Fruit fly (Drosophila melanogaster) whole organism: Measurements from ENCODE around the gene CycD.

Source experiments
- CG8478 ChIP-seq: fragments of >200 bp; optimal IDR thresholded peaks from 2 replicates; lab custom pipeline; 2018; ENCODE audit warnings: inconsistent platforms
- Dll ChIP-seq: fragments of >200 bp; optimal IDR thresholded peaks from 2 replicates; lab custom pipeline; 2017
- EcR ChIP-seq, 2 experiments: fragments of >200 bp; optimal IDR thresholded peaks; 2 replicates each; lab custom pipeline; 2017; ENCODE audit warnings: missing biosample characterization in 2 of 2, missing genetic modification characterization in 2 of 2, missing genetic modification reagents in 2 of 2
- pan ChIP-seq: fragments of >200 bp; optimal IDR thresholded peaks from 2 replicates; lab custom pipeline; 2017
- psq ChIP-seq: fragments of >200 bp; optimal IDR thresholded peaks from 2 replicates; lab custom pipeline; 2017
- usp ChIP-seq: fragments of >200 bp; optimal IDR thresholded peaks from 2 replicates; lab custom pipeline; 2017; ENCODE audit warnings: missing biosample characterization, missing genetic modification characterization, mixed read lengths

CycD gene

DNA sequence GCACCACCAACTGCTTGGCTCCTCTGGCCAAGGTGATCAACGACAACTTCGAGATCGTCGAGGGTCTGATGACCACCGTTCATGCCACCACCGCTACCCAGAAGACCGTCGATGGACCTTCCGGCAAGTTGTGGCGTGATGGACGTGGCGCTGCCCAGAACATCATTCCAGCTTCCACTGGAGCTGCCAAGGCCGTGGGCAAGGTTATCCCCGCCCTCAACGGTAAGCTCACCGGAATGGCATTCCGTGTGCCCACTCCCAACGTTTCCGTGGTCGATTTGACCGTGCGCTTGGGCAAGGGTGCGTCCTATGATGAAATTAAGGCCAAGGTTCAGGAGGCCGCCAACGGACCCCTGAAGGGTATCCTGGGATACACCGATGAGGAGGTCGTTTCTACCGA, 40.7 kb downstream of the CycD start:
- no peak for TF ChIP-seq CG8478 (lab: Kevin White, UChicago)
- TF ChIP-seq usp = no peak
- TF ChIP-seq EcR (GFP tag; optimal IDR thresholded peaks at IDR 0.05; lab: Kevin White, UChicago) = no peak
- TF ChIP-seq psq = no peak
- TF ChIP-seq pan (lab: Kevin White, UChicago) = no peak
- no peak for TF ChIP-seq Dll (lab: Kevin White, UChicago)

dm6 chrX:15867863-15868262, 41.6 kb downstream of the CycD start, which contains the start of gene Gapdh2:
Gapdh2 (plus strand) TSS chrX:15868145.
- TF ChIP-seq psq = no peak
- no peak for TF ChIP-seq pan (lab: Kevin White, UChicago)
- no peak for TF ChIP-seq usp
- no peak for TF ChIP-seq EcR (GFP tag; optimal IDR thresholded peaks at IDR 0.05; lab: Kevin White, UChicago)
- TF ChIP-seq CG8478 (lab: Kevin White, UChicago) = no peak
- TF ChIP-seq Dll (lab: Kevin White, UChicago) = no peak

dm6 chrX:15866799-15867412, 42.6 kb downstream of the CycD start:
- TF ChIP-seq psq (no peak), EcR (GFP tag; optimal IDR thresholded peaks at IDR 0.05; lab: Kevin White, UChicago) (no peak), pan (lab: Kevin White, UChicago) (no peak), usp (no peak), CG8478 (lab: Kevin White, UChicago) (no peak), Dll (lab: Kevin White, UChicago) (no peak)

dm6 chrX:15866032-15866431, 43.4 kb downstream of the CycD start:
- no peak for TF ChIP-seq EcR (GFP tag; optimal IDR thresholded peaks at IDR 0.05; lab: Kevin White, UChicago)
- TF ChIP-seq psq = no peak

- TF ChIP-seq usp (no peak), CG8478 (lab: Kevin White, UChicago) (peak; percentile 99)
Observed at dm6 chrX:15860479-15860878, 49.0 kb downstream of the CycD start.

DNA sequence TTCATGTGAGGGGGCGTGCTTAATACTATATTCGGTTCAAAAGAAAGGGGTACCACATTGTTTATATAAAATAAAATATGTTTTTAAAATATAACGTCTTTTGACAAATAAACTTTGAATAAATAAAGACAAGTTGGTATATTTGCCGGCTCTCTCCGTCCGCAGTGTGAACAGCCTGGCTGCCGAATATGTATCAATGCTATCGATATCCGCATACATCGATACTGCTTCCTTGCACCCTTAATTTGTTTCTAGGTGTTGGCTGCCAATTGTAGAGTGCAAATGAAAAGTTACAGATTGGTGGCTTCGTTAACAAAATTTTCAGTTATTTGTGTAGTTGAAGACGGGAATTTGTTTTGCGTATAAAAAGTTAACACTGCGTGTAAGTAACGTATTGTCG, 49.6 kb downstream of the CycD start, which contains the start of gene Gbeta13F:
Gene Gbeta13F, plus strand, starts transcription at position 247 of the 400 bp plus-strand sequence.
- TF ChIP-seq pan (lab: Kevin White, UChicago) (no peak), psq (no peak), Dll (lab: Kevin White, UChicago) (no peak), CG8478 (lab: Kevin White, UChicago) (no peak), EcR (GFP tag; optimal IDR thresholded peaks at IDR 0.05; lab: Kevin White, UChicago) (no peak), usp (no peak)

- TF ChIP-seq Dll (lab: Kevin White, UChicago) = no peak
Observed at dm6 chrX:15859387-15859786, 50.1 kb downstream of the CycD start, which contains the start of gene AlkB. AlkB (minus strand) TSS chrX:15859487.

- no peak for TF ChIP-seq psq
- TF ChIP-seq CG8478 (lab: Kevin White, UChicago) = no peak
- TF ChIP-seq EcR (GFP tag; optimal IDR thresholded peaks at IDR 0.05; lab: Kevin White, UChicago) = no peak
- TF ChIP-seq Dll (lab: Kevin White, UChicago) = no peak
- TF ChIP-seq pan (lab: Kevin White, UChicago) = no peak
Observed at dm6 chrX:15857601-15858284, 51.7 kb downstream of the CycD start, which contains the start of the genes CG46440 and Myb. CG46440 (minus strand) TSS chrX:15857823. Myb (minus strand) TSS chrX:15857823.
